Fruit fly (Drosophila melanogaster) whole organism, adult: ENCODE data around the gene trio.

ENCODE experiments used
- CG11617 ChIP-seq: fragments of 200-800 bp; sonication (Bioruptor generic); optimal IDR thresholded peaks from 2 replicates; lab custom pipeline; 2017; ENCODE audit warnings: mild to moderate bottlenecking, missing biosample characterization, missing genetic modification reagents, missing genetic modification characterization
- CG14711 ChIP-seq: fragments of 200-800 bp; sonication (Bioruptor generic); optimal IDR thresholded peaks from 2 replicates; lab custom pipeline; 2018; ENCODE audit warnings: missing biosample characterization, mild to moderate bottlenecking, missing genetic modification characterization, moderate library complexity
- CG33017 ChIP-seq: fragments of 200-800 bp; sonication (Bioruptor generic); optimal IDR thresholded peaks from 2 replicates; lab custom pipeline; 2018; ENCODE audit warnings: missing biosample characterization, mild to moderate bottlenecking, missing genetic modification characterization, moderate library complexity
- CG7101 ChIP-seq: fragments of 200-800 bp; sonication (Bioruptor generic); optimal IDR thresholded peaks from 2 replicates; lab custom pipeline; 2018; ENCODE audit warnings: missing biosample characterization, mild to moderate bottlenecking, missing genetic modification characterization, moderate library complexity
- Hr96 ChIP-seq: fragments of 200-800 bp; sonication (Bioruptor generic); optimal IDR thresholded peaks from 2 replicates; lab custom pipeline; 2016; ENCODE audit warnings: missing biosample characterization, missing genetic modification characterization
- cic ChIP-seq: fragments of 200-800 bp; sonication (Bioruptor generic); optimal IDR thresholded peaks from 2 replicates; lab custom pipeline; 2017; ENCODE audit warnings: missing biosample characterization, mild to moderate bottlenecking, missing genetic modification characterization, moderate library complexity
- cnc ChIP-seq, 2 experiments: fragments of >200 bp; optimal IDR thresholded peaks; 2 replicates each; lab custom pipeline; 2017
- kay ChIP-seq: fragments of 200-800 bp; sonication (Bioruptor generic); peaks from one replicate; lab custom pipeline; 2016; ENCODE audit warnings: missing biosample characterization, missing genetic modification characterization, borderline replicate concordance
- tj ChIP-seq: fragments of 200-800 bp; sonication (Bioruptor generic); optimal IDR thresholded peaks from 3 replicates; lab custom pipeline; 2017; ENCODE audit warnings: missing biosample characterization, mild to moderate bottlenecking, missing genetic modification characterization, moderate library complexity
- toe ChIP-seq: fragments of 200-800 bp; sonication (Bioruptor generic); optimal IDR thresholded peaks from 2 replicates; lab custom pipeline; 2016; ENCODE audit warnings: missing biosample characterization, missing genetic modification characterization

dm6 chr3L:956862-957261, 77.8 kb downstream of the trio start:
- no peak for TF ChIP-seq tj (GFP tag; lab: Kevin White, UChicago)
- no peak for TF ChIP-seq cic (GFP tag; lab: Kevin White, UChicago)
- no peak for TF ChIP-seq kay
- no peak for TF ChIP-seq cnc (optimal IDR thresholded peaks at IDR 0.05; lab: Kevin White, UChicago)
- no peak for TF ChIP-seq Hr96 (GFP tag; lab: Kevin White, UChicago)
- no peak for TF ChIP-seq toe (GFP tag; lab: Kevin White, UChicago)
- no peak for TF ChIP-seq CG7101 (tag; lab: Kevin White, UChicago)
- no peak for TF ChIP-seq CG14711 (tag; lab: Kevin White, UChicago)
- no peak for TF ChIP-seq CG11617
- TF ChIP-seq CG33017, result no peak
